Fruit fly (Drosophila melanogaster) Kc167 (cell line): ENCODE data around the gene CG31010.

Source experiments
- Sin3A ChIP-seq: fragments of >200 bp; optimal IDR thresholded peaks from 2 replicates; lab custom pipeline; 2018; ENCODE audit warnings: missing external identifiers
- psq ChIP-seq: fragments of >200 bp; optimal IDR thresholded peaks from 2 replicates; lab custom pipeline; 2017; ENCODE audit warnings: missing external identifiers

DNA sequence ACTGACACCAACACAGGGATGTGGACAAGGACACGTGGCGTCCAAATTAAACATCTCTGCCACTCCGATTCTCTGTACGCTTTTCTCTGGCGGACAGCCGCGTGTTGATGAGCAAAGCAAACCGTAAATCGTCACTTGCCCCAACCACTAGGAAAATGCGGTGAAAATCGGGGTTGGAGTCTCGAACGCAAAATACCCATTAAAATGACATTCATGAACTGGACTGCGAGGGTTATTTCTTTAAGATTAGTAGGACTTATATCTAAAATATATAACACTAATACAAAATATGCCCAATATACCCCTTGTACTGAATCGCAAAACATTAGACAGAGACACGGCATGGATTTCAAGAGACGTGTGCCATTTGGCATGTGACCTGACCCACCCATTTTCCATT, 12.5 kb upstream of the CG31010 start:
- TF ChIP-seq Sin3A (lab: Kevin White, UChicago) (no peak), psq (no peak)
